Fruit fly (Drosophila melanogaster) whole organism, embryonic: ENCODE results near the gene Atg14.

Source experiments
- Atf6 ChIP-seq: fragments of 200-800 bp; sonication (Bioruptor generic); IDR thresholded peaks from 2 replicates; pipeline ENCODE4 v1.3.6; 2022; ENCODE audit warnings: missing biosample characterization, missing genetic modification characterization
- CG10462 ChIP-seq: fragments of 200-800 bp; sonication (Bioruptor generic); optimal IDR thresholded peaks from 2 replicates; lab custom pipeline; 2016; ENCODE audit warnings: missing biosample characterization, missing genetic modification characterization
- CG11085 ChIP-seq: fragments of 200-800 bp; sonication (Bioruptor generic); IDR thresholded peaks from 2 replicates; pipeline ENCODE4 v1.3.6; 2022; ENCODE audit warnings: missing biosample characterization, missing genetic modification characterization
- CG11695 ChIP-seq: fragments of 200-800 bp; sonication (Bioruptor generic); IDR thresholded peaks from 3 replicates; pipeline ENCODE4 v1.3.6; 2022; ENCODE audit warnings: missing biosample characterization, missing genetic modification characterization
- CG11696 ChIP-seq: fragments of 200-800 bp; sonication (Bioruptor generic); IDR thresholded peaks from 2 replicates; pipeline ENCODE4 v1.3.6; 2022; ENCODE audit warnings: missing biosample characterization, missing genetic modification characterization
- CG12744 ChIP-seq: fragments of 200-800 bp; sonication (Bioruptor generic); optimal IDR thresholded peaks from 2 replicates; lab custom pipeline; 2016; ENCODE audit warnings: missing biosample characterization, missing genetic modification characterization
- CG13123 ChIP-seq: fragments of 200-800 bp; sonication (Bioruptor generic); optimal IDR thresholded peaks from 2 replicates; lab custom pipeline; 2016; ENCODE audit warnings: missing biosample characterization, missing genetic modification characterization
- CG14014 ChIP-seq: fragments of 200-800 bp; sonication (Bioruptor generic); IDR thresholded peaks from 2 replicates; pipeline ENCODE4 v1.3.6; 2022; ENCODE audit warnings: missing biosample characterization, missing genetic modification characterization
- CG1529 ChIP-seq: fragments of 200-800 bp; sonication (Bioruptor generic); optimal IDR thresholded peaks from 3 replicates; lab custom pipeline; 2018; ENCODE audit warnings: missing biosample characterization, missing genetic modification characterization
- CG17359 ChIP-seq: fragments of 200-800 bp; sonication (Bioruptor generic); optimal IDR thresholded peaks from 3 replicates; lab custom pipeline; 2018; ENCODE audit warnings: missing biosample characterization, mild to moderate bottlenecking, missing genetic modification characterization, moderate library complexity
- CG17568 ChIP-seq: fragments of 200-800 bp; sonication (Bioruptor generic); optimal IDR thresholded peaks from 2 replicates; lab custom pipeline; 2018; ENCODE audit warnings: missing biosample characterization, mild to moderate bottlenecking, missing genetic modification characterization, moderate library complexity
- CG1832 ChIP-seq: fragments of 200-800 bp; sonication (Bioruptor generic); optimal IDR thresholded peaks from 2 replicates; lab custom pipeline; 2017; ENCODE audit warnings: missing biosample characterization, mild to moderate bottlenecking, missing genetic modification characterization, inconsistent platforms
- CG2120 ChIP-seq: fragments of 200-800 bp; sonication (Bioruptor generic); optimal IDR thresholded peaks from 3 replicates; lab custom pipeline; 2016; ENCODE audit warnings: missing biosample characterization, missing genetic modification characterization
- CG2199 ChIP-seq: fragments of 200-800 bp; sonication (Bioruptor generic); IDR thresholded peaks from 3 replicates; pipeline ENCODE4 v1.3.6; 2022; ENCODE audit warnings: missing biosample characterization, missing genetic modification characterization
- CG2678 ChIP-seq: fragments of 200-800 bp; sonication (Bioruptor generic); optimal IDR thresholded peaks from 3 replicates; lab custom pipeline; 2019; ENCODE audit warnings: missing biosample characterization, mild to moderate bottlenecking, missing genetic modification characterization, moderate library complexity
- CG3065 ChIP-seq: fragments of 200-800 bp; sonication (Bioruptor generic); optimal IDR thresholded peaks from 2 replicates; lab custom pipeline; 2016; ENCODE audit warnings: missing biosample characterization, missing genetic modification characterization
- CG34422 ChIP-seq: fragments of 200-800 bp; sonication (Bioruptor generic); IDR thresholded peaks from 3 replicates; pipeline ENCODE4 v1.3.6; 2022; ENCODE audit warnings: missing biosample characterization, missing genetic modification characterization
- CG3838 ChIP-seq: fragments of 200-800 bp; sonication (Bioruptor generic); optimal IDR thresholded peaks from 3 replicates; lab custom pipeline; 2016; ENCODE audit warnings: missing biosample characterization, missing genetic modification characterization
- CG5953 ChIP-seq: fragments of 200-800 bp; sonication (Bioruptor generic); IDR thresholded peaks from 2 replicates; pipeline ENCODE4 v1.3.6; 2022; ENCODE audit warnings: missing biosample characterization, missing genetic modification characterization
- CG6654 ChIP-seq: fragments of 200-800 bp; sonication (Bioruptor generic); optimal IDR thresholded peaks from 2 replicates; lab custom pipeline; 2017; ENCODE audit warnings: missing biosample characterization, mild to moderate bottlenecking, missing genetic modification characterization
- CG7357 ChIP-seq: fragments of 200-800 bp; sonication (Bioruptor generic); IDR thresholded peaks from 3 replicates; pipeline ENCODE4 v1.3.6; 2022; ENCODE audit warnings: missing biosample characterization, missing genetic modification characterization
- CG7928 ChIP-seq: fragments of 200-800 bp; sonication (Bioruptor generic); optimal IDR thresholded peaks from 2 replicates; lab custom pipeline; 2017; ENCODE audit warnings: missing biosample characterization, mild to moderate bottlenecking, missing genetic modification characterization
- CG9932 ChIP-seq: fragments of 200-800 bp; sonication (Bioruptor generic); IDR thresholded peaks from 2 replicates; pipeline ENCODE4 v1.3.6; 2022; ENCODE audit warnings: missing biosample characterization, missing genetic modification characterization
- Doc3 ChIP-seq: fragments of 200-800 bp; sonication (Bioruptor generic); IDR thresholded peaks from 3 replicates; pipeline ENCODE4 v1.3.6; 2022; ENCODE audit warnings: missing biosample characterization, missing genetic modification characterization; ENCODE audit not compliant: partially characterized antibody
- ERR ChIP-seq: fragments of 200-800 bp; sonication (Bioruptor generic); optimal IDR thresholded peaks from 2 replicates; lab custom pipeline; 2016; ENCODE audit warnings: missing biosample characterization, missing genetic modification characterization
- HLHmδ ChIP-seq: fragments of 200-800 bp; sonication (Bioruptor generic); optimal IDR thresholded peaks from 2 replicates; lab custom pipeline; 2018; ENCODE audit warnings: missing biosample characterization, mild to moderate bottlenecking, missing genetic modification characterization, moderate library complexity
- Hr3 ChIP-seq: fragments of 200-800 bp; sonication (Bioruptor generic); optimal IDR thresholded peaks from 3 replicates; lab custom pipeline; 2016; ENCODE audit warnings: missing biosample characterization, missing genetic modification characterization
- Lpt ChIP-seq: fragments of >200 bp; optimal IDR thresholded peaks from 2 replicates; lab custom pipeline; 2018; ENCODE audit warnings: missing biosample characterization, missing genetic modification characterization
- NFAT ChIP-seq: fragments of 200-800 bp; sonication (Bioruptor generic); IDR thresholded peaks from 2 replicates; pipeline ENCODE4 v1.3.6; 2022; ENCODE audit warnings: missing biosample characterization, missing genetic modification characterization
- Neu2 ChIP-seq: fragments of 200-800 bp; sonication (Bioruptor generic); optimal IDR thresholded peaks from 3 replicates; lab custom pipeline; 2016; ENCODE audit warnings: missing biosample characterization, missing genetic modification characterization, borderline replicate concordance
- Tbp ChIP-seq: fragments of >200 bp; optimal IDR thresholded peaks from 2 replicates; lab custom pipeline; 2018; ENCODE audit warnings: missing biosample characterization, missing genetic modification characterization
- abd-A ChIP-seq: fragments of 200-800 bp; sonication (Bioruptor generic); optimal IDR thresholded peaks from 3 replicates; lab custom pipeline; 2019; ENCODE audit warnings: missing biosample characterization, mild to moderate bottlenecking, missing genetic modification characterization, moderate library complexity
- az2 ChIP-seq: fragments of 200-800 bp; sonication (Bioruptor generic); optimal IDR thresholded peaks from 3 replicates; lab custom pipeline; 2016; ENCODE audit warnings: missing biosample characterization, missing genetic modification characterization
- chm ChIP-seq: fragments of 200-800 bp; sonication (Bioruptor generic); IDR thresholded peaks from 2 replicates; pipeline ENCODE4 v1.3.6; 2022; ENCODE audit warnings: missing biosample characterization, missing genetic modification characterization
- ci ChIP-seq: fragments of 200-800 bp; sonication (Bioruptor generic); IDR thresholded peaks from 3 replicates; pipeline ENCODE4 v1.3.6; 2022; ENCODE audit warnings: missing biosample characterization, missing genetic modification characterization
- crp ChIP-seq, 2 experiments: fragments of 200-800 bp; sonication (Bioruptor generic); optimal IDR thresholded peaks; 2 replicates in 1 of 2; 3 replicates in 1 of 2; lab custom pipeline; 2017; ENCODE audit warnings: missing biosample characterization in 2 of 2, missing genetic modification characterization in 2 of 2, mild to moderate bottlenecking in 1 of 2, moderate library complexity in 1 of 2
- disco-r ChIP-seq: fragments of 200-800 bp; sonication (Bioruptor generic); optimal IDR thresholded peaks from 2 replicates; lab custom pipeline; 2016; ENCODE audit warnings: missing biosample characterization, missing genetic modification characterization
- dmrt99B ChIP-seq: fragments of 200-800 bp; sonication (Bioruptor generic); optimal IDR thresholded peaks from 2 replicates; lab custom pipeline; 2018; ENCODE audit warnings: missing biosample characterization, mild to moderate bottlenecking, missing genetic modification characterization, moderate library complexity
- en ChIP-seq: fragments of 200-800 bp; sonication (Bioruptor generic); optimal IDR thresholded peaks from 2 replicates; lab custom pipeline; 2016; ENCODE audit warnings: missing biosample characterization, missing genetic modification characterization
- inv ChIP-seq: fragments of 200-800 bp; sonication (Bioruptor generic); IDR thresholded peaks from 2 replicates; pipeline ENCODE4 v1.3.6; 2022; ENCODE audit warnings: missing biosample characterization, missing genetic modification characterization; ENCODE audit not compliant: partially characterized antibody
- kah ChIP-seq: fragments of 200-800 bp; sonication (Bioruptor generic); optimal IDR thresholded peaks from 2 replicates; lab custom pipeline; 2018; ENCODE audit warnings: missing biosample characterization, mild to moderate bottlenecking, missing genetic modification characterization
- kay ChIP-seq: fragments of 200-800 bp; sonication (Bioruptor generic); optimal IDR thresholded peaks from 2 replicates; lab custom pipeline; 2016; ENCODE audit warnings: missing biosample characterization, missing genetic modification characterization
- oc ChIP-seq: fragments of 200-800 bp; sonication (Bioruptor generic); optimal IDR thresholded peaks from 2 replicates; lab custom pipeline; 2018; ENCODE audit warnings: missing biosample characterization, mild to moderate bottlenecking, missing genetic modification characterization, moderate library complexity
- ro ChIP-seq: fragments of 200-800 bp; sonication (Bioruptor generic); IDR thresholded peaks from 2 replicates; pipeline ENCODE4 v1.3.6; 2022; ENCODE audit warnings: missing biosample characterization, missing genetic modification characterization
- sisA ChIP-seq: fragments of 200-800 bp; sonication (Bioruptor generic); IDR thresholded peaks from 2 replicates; pipeline ENCODE4 v1.3.6; 2022; ENCODE audit warnings: missing biosample characterization, missing genetic modification characterization
- ssp ChIP-seq: fragments of 200-800 bp; sonication (Bioruptor generic); IDR thresholded peaks from 2 replicates; pipeline ENCODE4 v1.3.6; 2022; ENCODE audit warnings: missing biosample characterization, missing genetic modification characterization
- sug ChIP-seq: fragments of 200-800 bp; optimal IDR thresholded peaks from 2 replicates; lab custom pipeline; 2019; ENCODE audit warnings: missing biosample characterization, mild to moderate bottlenecking, missing genetic modification characterization, moderate library complexity
- trh ChIP-seq: fragments of 200-800 bp; sonication (Bioruptor generic); optimal IDR thresholded peaks from 2 replicates; lab custom pipeline; 2016; ENCODE audit warnings: missing biosample characterization, missing genetic modification characterization
- vnd ChIP-seq: fragments of 200-800 bp; sonication (Bioruptor generic); IDR thresholded peaks from 3 replicates; pipeline ENCODE4 v1.3.6; 2022; ENCODE audit warnings: missing biosample characterization, missing genetic modification characterization; ENCODE audit not compliant: partially characterized antibody
- yki ChIP-seq: fragments of >200 bp; optimal IDR thresholded peaks from 3 replicates; lab custom pipeline; 2018

Gene Atg14

dm6 chr3R:29122817-29123611 lies 6.8 kb downstream of the Atg14 start, which contains the start of the genes yem and Ctl2 (continued):
- TF ChIP-seq en (GFP tag; lab: Kevin White, UChicago) (peak; percentile 34), ssp (GFP tag; lab: Robert Waterston, UW) (peak; percentile 79), dmrt99B (tag; lab: Kevin White, UChicago) (peak; percentile 6), CG2678 (tag; lab: Kevin White, UChicago) (peak; percentile 59), inv (peak; percentile 19; the same call in 1 of the 2 replicates), oc (tag; lab: Kevin White, UChicago) (peak; percentile 7), ci (peak; percentile 68), CG2199 (GFP tag; lab: Robert Waterston, UW) (peak; percentile 23; the same call in 2 of the 3 replicates), vnd (GFP tag; lab: Robert Waterston, UW) (no peak), Neu2 (GFP tag; lab: Kevin White, UChicago) (peak; percentile 45), kah (GFP tag; lab: Kevin White, UChicago) (peak; percentile 22), CG5953 (no peak), CG11695 (GFP tag; lab: Robert Waterston, UW) (no peak), Atf6 (0 out of 2 replicates have a peak, but pooled peaks have one; percentile 8), NFAT (GFP tag; lab: Robert Waterston, UW) (peak; percentile 89), CG2120 (peak; percentile 92), CG10462 (peak; percentile 28), CG7928 (GFP tag; lab: Kevin White, UChicago) (peak; percentile 95), CG11696 (GFP tag; lab: Robert Waterston, UW) (no peak), crp (GFP tag; optimal IDR thresholded peaks at IDR 0.05; lab: Kevin White, UChicago) (peak; percentile 78 to 97), disco-r (peak; percentile 56), Doc3 (GFP tag; lab: Robert Waterston, UW) (0 out of 3 replicates have a peak, but pooled peaks have one; percentile 27), CG3065 (GFP tag; lab: Kevin White, UChicago) (peak; percentile 37), sisA (peak; percentile 71), HLHmδ (peak; percentile 81), CG17568 (GFP tag; lab: Kevin White, UChicago) (no peak), CG11085 (GFP tag; lab: Robert Waterston, UW) (peak; percentile 61), CG13123 (GFP tag; lab: Kevin White, UChicago) (peak; percentile 17), ERR (GFP tag; lab: Kevin White, UChicago) (no peak), CG6654 (GFP tag; lab: Kevin White, UChicago) (peak; percentile 36), CG1832 (GFP tag; lab: Kevin White, UChicago) (no peak), CG3838 (peak; percentile 63), CG14014 (GFP tag; lab: Robert Waterston, UW) (peak; percentile 44), Tbp (GFP tag; lab: Kevin White, UChicago) (peak; percentile 24), CG34422 (GFP tag; lab: Robert Waterston, UW) (peak; percentile 68), trh (GFP tag; lab: Kevin White, UChicago) (peak; percentile 75), chm (GFP tag; lab: Robert Waterston, UW) (peak; percentile 50; the same call in 1 of the 2 replicates), kay (peak; percentile 64), ro (GFP tag; lab: Robert Waterston, UW) (no peak; the same call in 1 of the 2 replicates), CG9932 (peak; percentile 90), az2 (GFP tag; lab: Kevin White, UChicago) (peak; percentile 77), yki (lab: Kevin White, UChicago) (no peak), Hr3 (peak; percentile 78), CG17359 (tag; lab: Kevin White, UChicago) (peak; percentile 11), CG1529 (GFP tag; lab: Kevin White, UChicago) (peak; percentile 37), CG12744 (GFP tag; lab: Kevin White, UChicago) (peak; percentile 80), sug (tag; lab: Kevin White, UChicago) (peak; percentile 76), abd-A (tag; lab: Kevin White, UChicago) (no peak), Lpt (no peak), CG7357 (GFP tag; lab: Robert Waterston, UW) (peak; percentile 95)
